Fruit fly (Drosophila melanogaster) whole organism, embryonic: ENCODE data around the gene CG32073.

Experiments used
- Aef1 ChIP-seq: fragments of 200-800 bp; sonication (Bioruptor generic); IDR thresholded peaks from 3 replicates; pipeline ENCODE4 v1.3.6; 2022; ENCODE audit warnings: missing biosample characterization, missing genetic modification characterization
- Asciz ChIP-seq: fragments of 200-800 bp; sonication (Bioruptor generic); optimal IDR thresholded peaks from 2 replicates; lab custom pipeline; 2017; ENCODE audit warnings: missing biosample characterization, mild to moderate bottlenecking, missing genetic modification characterization, missing genetic modification reagents
- B-H2 ChIP-seq: fragments of 200-800 bp; sonication (Bioruptor generic); optimal IDR thresholded peaks from 2 replicates; lab custom pipeline; 2018; ENCODE audit warnings: missing biosample characterization, mild to moderate bottlenecking, missing genetic modification characterization
- CG11085 ChIP-seq: fragments of 200-800 bp; sonication (Bioruptor generic); IDR thresholded peaks from 2 replicates; pipeline ENCODE4 v1.3.6; 2022; ENCODE audit warnings: missing biosample characterization, missing genetic modification characterization
- CG13123 ChIP-seq: fragments of 200-800 bp; sonication (Bioruptor generic); optimal IDR thresholded peaks from 2 replicates; lab custom pipeline; 2016; ENCODE audit warnings: missing biosample characterization, missing genetic modification characterization
- CG15073 ChIP-seq: fragments of 200-800 bp; sonication (Bioruptor generic); optimal IDR thresholded peaks from 2 replicates; lab custom pipeline; 2016; ENCODE audit warnings: missing biosample characterization, missing genetic modification characterization
- CG1529 ChIP-seq: fragments of 200-800 bp; sonication (Bioruptor generic); optimal IDR thresholded peaks from 3 replicates; lab custom pipeline; 2018; ENCODE audit warnings: missing biosample characterization, missing genetic modification characterization
- CG16813 ChIP-seq: fragments of 200-800 bp; sonication (Bioruptor generic); IDR thresholded peaks from 3 replicates; pipeline ENCODE4 v1.3.6; 2022; ENCODE audit warnings: missing biosample characterization, missing genetic modification characterization; ENCODE audit not compliant: partially characterized antibody
- CG17568 ChIP-seq: fragments of 200-800 bp; sonication (Bioruptor generic); optimal IDR thresholded peaks from 2 replicates; lab custom pipeline; 2018; ENCODE audit warnings: missing biosample characterization, mild to moderate bottlenecking, missing genetic modification characterization, moderate library complexity
- CG17612 ChIP-seq: fragments of 200-800 bp; sonication (Bioruptor generic); IDR thresholded peaks from 2 replicates; pipeline ENCODE4 v1.3.6; 2022; ENCODE audit warnings: missing biosample characterization, missing genetic modification characterization
- CG2712 ChIP-seq: fragments of 200-800 bp; optimal IDR thresholded peaks from 3 replicates; lab custom pipeline; 2019; ENCODE audit warnings: missing biosample characterization, mild to moderate bottlenecking, missing genetic modification characterization, moderate library complexity
- CG32532 ChIP-seq: fragments of 200-800 bp; sonication (Bioruptor generic); IDR thresholded peaks from 2 replicates; pipeline ENCODE4 v1.3.6; 2022; ENCODE audit warnings: missing biosample characterization, missing genetic modification characterization
- CG32772 ChIP-seq: fragments of 200-800 bp; sonication (Bioruptor generic); IDR thresholded peaks from 2 replicates; pipeline ENCODE4 v1.3.6; 2022; ENCODE audit warnings: missing biosample characterization, missing genetic modification characterization
- CG3281 ChIP-seq: fragments of 200-800 bp; sonication (Bioruptor generic); optimal IDR thresholded peaks from 3 replicates; lab custom pipeline; 2017; ENCODE audit warnings: missing biosample characterization, mild to moderate bottlenecking, missing genetic modification characterization
- CG3407 ChIP-seq: fragments of 200-800 bp; sonication (Bioruptor generic); optimal IDR thresholded peaks from 2 replicates; lab custom pipeline; 2018; ENCODE audit warnings: missing biosample characterization, mild to moderate bottlenecking, missing genetic modification characterization
- CG4404 ChIP-seq: fragments of 200-800 bp; sonication (Bioruptor generic); IDR thresholded peaks from 2 replicates; pipeline ENCODE4 v1.3.6; 2022; ENCODE audit warnings: missing biosample characterization, missing genetic modification characterization
- CG6765 ChIP-seq: fragments of 200-800 bp; sonication (Bioruptor generic); optimal IDR thresholded peaks from 3 replicates; lab custom pipeline; 2017; ENCODE audit warnings: missing biosample characterization, mild to moderate bottlenecking, missing genetic modification characterization
- CG7556 ChIP-seq: fragments of 200-800 bp; sonication (Bioruptor generic); optimal IDR thresholded peaks from 2 replicates; lab custom pipeline; 2017; ENCODE audit warnings: missing biosample characterization, mild to moderate bottlenecking, missing genetic modification characterization
- CG8290 ChIP-seq, 3 experiments: fragments of 200-800 bp; sonication (Bioruptor generic); optimal IDR thresholded peaks; 2 replicates each; lab custom pipeline; 2016 to 2019; ENCODE audit warnings: missing biosample characterization in 3 of 3, missing genetic modification characterization in 3 of 3, mild to moderate bottlenecking in 2 of 3, moderate library complexity in 1 of 3
- CG9609 ChIP-seq: fragments of 200-800 bp; sonication (Bioruptor generic); optimal IDR thresholded peaks from 3 replicates; lab custom pipeline; 2016; ENCODE audit warnings: missing biosample characterization, missing genetic modification characterization
- CHES-1-like ChIP-seq: fragments of 200-800 bp; sonication (Bioruptor generic); optimal IDR thresholded peaks from 2 replicates; lab custom pipeline; 2016; ENCODE audit warnings: missing biosample characterization, missing genetic modification characterization
- CTCF ChIP-seq: fragments of 200-800 bp; sonication (Bioruptor generic); optimal IDR thresholded peaks from 2 replicates; lab custom pipeline; 2017; ENCODE audit warnings: missing biosample characterization, mild to moderate bottlenecking, missing genetic modification characterization, moderate library complexity
- Dbx ChIP-seq: fragments of 200-800 bp; sonication (Bioruptor generic); IDR thresholded peaks from 3 replicates; pipeline ENCODE4 v1.3.6; 2022; ENCODE audit warnings: missing biosample characterization, missing genetic modification characterization
- Deaf1 ChIP-seq: fragments of 200-800 bp; optimal IDR thresholded peaks from 3 replicates; lab custom pipeline; 2019; ENCODE audit warnings: missing biosample characterization, mild to moderate bottlenecking, missing genetic modification characterization, moderate library complexity
- Dll ChIP-seq: fragments of 200-800 bp; sonication (Bioruptor generic); IDR thresholded peaks from 4 replicates; pipeline ENCODE4 v1.3.6; 2022; ENCODE audit warnings: missing biosample characterization, missing genetic modification characterization; ENCODE audit not compliant: partially characterized antibody
- HLHmδ ChIP-seq: fragments of 200-800 bp; sonication (Bioruptor generic); optimal IDR thresholded peaks from 2 replicates; lab custom pipeline; 2018; ENCODE audit warnings: missing biosample characterization, mild to moderate bottlenecking, missing genetic modification characterization, moderate library complexity
- Lpt ChIP-seq: fragments of >200 bp; optimal IDR thresholded peaks from 2 replicates; lab custom pipeline; 2018; ENCODE audit warnings: missing biosample characterization, missing genetic modification characterization
- Mad ChIP-seq: fragments of 200-800 bp; sonication (Bioruptor generic); optimal IDR thresholded peaks from 2 replicates; lab custom pipeline; 2016; ENCODE audit warnings: missing biosample characterization, missing genetic modification characterization
- NFAT ChIP-seq: fragments of 200-800 bp; sonication (Bioruptor generic); IDR thresholded peaks from 2 replicates; pipeline ENCODE4 v1.3.6; 2022; ENCODE audit warnings: missing biosample characterization, missing genetic modification characterization
- Neu2 ChIP-seq: fragments of 200-800 bp; sonication (Bioruptor generic); optimal IDR thresholded peaks from 3 replicates; lab custom pipeline; 2016; ENCODE audit warnings: missing biosample characterization, missing genetic modification characterization, borderline replicate concordance
- NfI ChIP-seq: fragments of 200-800 bp; sonication (Bioruptor generic); optimal IDR thresholded peaks from 3 replicates; lab custom pipeline; 2018; ENCODE audit warnings: missing biosample characterization, mild to moderate bottlenecking, missing genetic modification characterization, moderate library complexity
- Sin3A ChIP-seq: fragments of >200 bp; optimal IDR thresholded peaks from 2 replicates; lab custom pipeline; 2018
- Spps ChIP-seq: fragments of 200-800 bp; sonication (Bioruptor generic); optimal IDR thresholded peaks from 2 replicates; lab custom pipeline; 2018; ENCODE audit warnings: missing biosample characterization, mild to moderate bottlenecking, missing genetic modification characterization
- Sry-β ChIP-seq: fragments of 200-800 bp; sonication (Bioruptor generic); optimal IDR thresholded peaks from 2 replicates; lab custom pipeline; 2018; ENCODE audit warnings: missing biosample characterization, mild to moderate bottlenecking, missing genetic modification characterization, moderate library complexity
- Tbp ChIP-seq: fragments of >200 bp; optimal IDR thresholded peaks from 2 replicates; lab custom pipeline; 2018; ENCODE audit warnings: missing biosample characterization, missing genetic modification characterization
- bowl ChIP-seq: fragments of 200-800 bp; sonication (Bioruptor generic); IDR thresholded peaks from 2 replicates; pipeline ENCODE4 v1.3.6; 2022; ENCODE audit warnings: missing biosample characterization, missing genetic modification characterization
- br ChIP-seq: fragments of >200 bp; optimal IDR thresholded peaks from 2 replicates; lab custom pipeline; 2017
- chinmo ChIP-seq: fragments of 200-800 bp; sonication (Bioruptor generic); IDR thresholded peaks from 4 replicates; pipeline ENCODE4 v1.3.6; 2022; ENCODE audit warnings: missing biosample characterization, missing genetic modification characterization; ENCODE audit not compliant: partially characterized antibody
- ci ChIP-seq: fragments of 200-800 bp; sonication (Bioruptor generic); IDR thresholded peaks from 3 replicates; pipeline ENCODE4 v1.3.6; 2022; ENCODE audit warnings: missing biosample characterization, missing genetic modification characterization
- cwo ChIP-seq: fragments of 200-800 bp; sonication (Bioruptor generic); optimal IDR thresholded peaks from 3 replicates; lab custom pipeline; 2017; ENCODE audit warnings: missing biosample characterization, missing genetic modification characterization, mild to moderate bottlenecking, moderate library complexity, missing genetic modification reagents
- disco-r ChIP-seq: fragments of 200-800 bp; sonication (Bioruptor generic); optimal IDR thresholded peaks from 2 replicates; lab custom pipeline; 2016; ENCODE audit warnings: missing biosample characterization, missing genetic modification characterization
- dmrt99B ChIP-seq: fragments of 200-800 bp; sonication (Bioruptor generic); optimal IDR thresholded peaks from 2 replicates; lab custom pipeline; 2018; ENCODE audit warnings: missing biosample characterization, mild to moderate bottlenecking, missing genetic modification characterization, moderate library complexity
- fd3F ChIP-seq: fragments of 200-800 bp; sonication (Bioruptor generic); optimal IDR thresholded peaks from 2 replicates; lab custom pipeline; 2018; ENCODE audit warnings: missing biosample characterization, mild to moderate bottlenecking, missing genetic modification characterization, moderate library complexity
- fru ChIP-seq: fragments of >200 bp; optimal IDR thresholded peaks from 2 replicates; lab custom pipeline; 2017
- pum ChIP-seq: fragments of 200-800 bp; sonication (Bioruptor generic); optimal IDR thresholded peaks from 2 replicates; lab custom pipeline; 2016; ENCODE audit warnings: missing biosample characterization, missing genetic modification characterization
- ro ChIP-seq: fragments of 200-800 bp; sonication (Bioruptor generic); IDR thresholded peaks from 2 replicates; pipeline ENCODE4 v1.3.6; 2022; ENCODE audit warnings: missing biosample characterization, missing genetic modification characterization
- sisA ChIP-seq: fragments of 200-800 bp; sonication (Bioruptor generic); IDR thresholded peaks from 2 replicates; pipeline ENCODE4 v1.3.6; 2022; ENCODE audit warnings: missing biosample characterization, missing genetic modification characterization
- slou ChIP-seq: fragments of 200-800 bp; sonication (Bioruptor generic); optimal IDR thresholded peaks from 3 replicates; lab custom pipeline; 2016; ENCODE audit warnings: missing biosample characterization, missing genetic modification characterization
- tin ChIP-seq: fragments of 200-800 bp; sonication (Bioruptor generic); optimal IDR thresholded peaks from 3 replicates; lab custom pipeline; 2016; ENCODE audit warnings: missing biosample characterization, missing genetic modification characterization
- tna ChIP-seq: fragments of 200-800 bp; sonication (Bioruptor generic); IDR thresholded peaks from 2 replicates; pipeline ENCODE4 v1.3.6; 2022; ENCODE audit warnings: missing biosample characterization, missing genetic modification characterization; ENCODE audit not compliant: partially characterized antibody
- ttk ChIP-seq: fragments of 200-800 bp; sonication (Bioruptor generic); IDR thresholded peaks from 2 replicates; pipeline ENCODE4 v2.1.2; 2022; ENCODE audit warnings: missing biosample characterization, missing genetic modification characterization
- tup ChIP-seq: fragments of 200-800 bp; sonication (Bioruptor generic); optimal IDR thresholded peaks from 2 replicates; lab custom pipeline; 2016; ENCODE audit warnings: missing biosample characterization, mild to moderate bottlenecking, missing genetic modification characterization, moderate library complexity

CG32073 gene

dm6 chr3L:11120419-11120958, 13.1 kb upstream of the CG32073 start, which contains the start of the genes FoxK and mRpL2 (continued):
- TF ChIP-seq CG32772 = no peak
- TF ChIP-seq CG3281 (GFP tag; lab: Kevin White, UChicago) = peak; percentile 5
- TF ChIP-seq Tbp (GFP tag; lab: Kevin White, UChicago) = no peak
- TF ChIP-seq Dbx (GFP tag; lab: Robert Waterston, UW) = no peak
- TF ChIP-seq slou = no peak
- no peak for TF ChIP-seq Spps (tag; lab: Kevin White, UChicago)
- TF ChIP-seq tup (GFP tag; lab: Kevin White, UChicago) = no peak
- no peak for TF ChIP-seq B-H2 (GFP tag; lab: Kevin White, UChicago)
- TF ChIP-seq dmrt99B (tag; lab: Kevin White, UChicago) = no peak
- peak; percentile 72 for TF ChIP-seq Sin3A (lab: Kevin White, UChicago)
- no peak for TF ChIP-seq fd3F
- no peak for TF ChIP-seq disco-r
- no peak for TF ChIP-seq NfI (GFP tag; lab: Kevin White, UChicago)
- TF ChIP-seq HLHmδ = no peak
- no peak for TF ChIP-seq CG9609 (GFP tag; lab: Kevin White, UChicago)
- TF ChIP-seq CG11085 (GFP tag; lab: Robert Waterston, UW) = no peak
- peak; percentile 64 for TF ChIP-seq cwo
- TF ChIP-seq bowl = no peak
- 0 out of 4 replicates have a peak, but pooled peaks have one; percentile 40 for TF ChIP-seq Dll (GFP tag; lab: Robert Waterston, UW)
- TF ChIP-seq Aef1 = no peak
- TF ChIP-seq tin (GFP tag; lab: Kevin White, UChicago) = no peak
- TF ChIP-seq ro (GFP tag; lab: Robert Waterston, UW) = no peak
- TF ChIP-seq chinmo (GFP tag; lab: Robert Waterston, UW) = no peak
- no peak for TF ChIP-seq CG13123 (GFP tag; lab: Kevin White, UChicago)
- TF ChIP-seq Asciz (GFP tag; lab: Kevin White, UChicago) = no peak
- no peak for TF ChIP-seq sisA
- TF ChIP-seq CG1529 (GFP tag; lab: Kevin White, UChicago) = no peak
- no peak for TF ChIP-seq Mad (GFP tag; lab: Kevin White, UChicago)
- TF ChIP-seq CG2712 (tag; lab: Kevin White, UChicago) = peak; percentile 34
- no peak for TF ChIP-seq CG7556 (GFP tag; lab: Kevin White, UChicago)
- no peak for TF ChIP-seq CG6765 (GFP tag; lab: Kevin White, UChicago)
- no peak for TF ChIP-seq Neu2 (GFP tag; lab: Kevin White, UChicago)
- TF ChIP-seq CG4404 = no peak
- no peak for TF ChIP-seq NFAT
- no peak for TF ChIP-seq CG32532 (GFP tag; lab: Robert Waterston, UW)
- TF ChIP-seq CG15073 = no peak
- TF ChIP-seq fru (lab: Kevin White, UChicago) = no peak
- no peak for TF ChIP-seq pum (GFP tag; lab: Kevin White, UChicago)
- no peak for TF ChIP-seq Sry-β (GFP tag; lab: Kevin White, UChicago)
- no peak for TF ChIP-seq Deaf1 (tag; lab: Kevin White, UChicago)
- TF ChIP-seq br (lab: Kevin White, UChicago) = no peak
- TF ChIP-seq ttk = no peak
- TF ChIP-seq CTCF (GFP tag; lab: Kevin White, UChicago) = peak; percentile 44
- no peak for TF ChIP-seq CG8290 (GFP tag; optimal IDR thresholded peaks at IDR 0.05; lab: Kevin White, UChicago)
- peak in 1 of 2 experiments; percentile 60 for TF ChIP-seq CG8290 (tag; optimal IDR thresholded peaks at IDR 0.05; lab: Kevin White, UChicago)
- TF ChIP-seq CG16813 (GFP tag; lab: Robert Waterston, UW) = no peak
- no peak for TF ChIP-seq CG3407 (GFP tag; lab: Kevin White, UChicago)
- TF ChIP-seq CHES-1-like (GFP tag; lab: Kevin White, UChicago) = peak; percentile 40
- no peak for TF ChIP-seq CG17568 (GFP tag; lab: Kevin White, UChicago)
- peak; percentile 52 for TF ChIP-seq ci (GFP tag; lab: Robert Waterston, UW)
- TF ChIP-seq CG17612 = no peak
- TF ChIP-seq tna (GFP tag; lab: Robert Waterston, UW) = peak; percentile 27; the same call in 1 of the 2 replicates
- TF ChIP-seq Lpt (GFP tag; lab: Kevin White, UChicago) = no peak
